Fruit fly (Drosophila melanogaster) S2 (cell line): ENCODE measurements around the gene CG10470.

ENCODE experiments used
- CG8478 ChIP-seq: fragments of >200 bp; optimal IDR thresholded peaks from 2 replicates; lab custom pipeline; 2018
- CTCF ChIP-seq, 2 experiments: fragments of >200 bp; optimal IDR thresholded peaks; 2 replicates each; lab custom pipeline; 2018

The CG10470 gene

dm6 chr2L:19079742-19080141, 30.9 kb downstream of the CG10470 start:
- TF ChIP-seq CG8478 (lab: Kevin White, UChicago) (no peak), CTCF (optimal IDR thresholded peaks at IDR 0.05; lab: Kevin White, UChicago) (no peak)

- TF ChIP-seq CG8478 (lab: Kevin White, UChicago) (no peak), CTCF (optimal IDR thresholded peaks at IDR 0.05; lab: Kevin White, UChicago) (no peak)
Measured at dm6 chr2L:19083320-19083764, 34.5 kb downstream of the CG10470 start.

dm6 chr2L:19088895-19089294, 40.0 kb downstream of the CG10470 start:
- no peak for TF ChIP-seq CG8478 (lab: Kevin White, UChicago)
- TF ChIP-seq CTCF (optimal IDR thresholded peaks at IDR 0.05; lab: Kevin White, UChicago), result no peak

- TF ChIP-seq CG8478 (lab: Kevin White, UChicago), result no peak
- TF ChIP-seq CTCF (optimal IDR thresholded peaks at IDR 0.05; lab: Kevin White, UChicago), result no peak
Measured at dm6 chr2L:19089385-19089784, 40.5 kb downstream of the CG10470 start.

- TF ChIP-seq CG8478 (lab: Kevin White, UChicago) (no peak), CTCF (optimal IDR thresholded peaks at IDR 0.05; lab: Kevin White, UChicago) (no peak)
Measured at dm6 chr2L:19093868-19094267, 45.0 kb downstream of the CG10470 start.

dm6 chr2L:19096361-19096760, 47.5 kb downstream of the CG10470 start:
- no peak for TF ChIP-seq CTCF (optimal IDR thresholded peaks at IDR 0.05; lab: Kevin White, UChicago)
- no peak for TF ChIP-seq CG8478 (lab: Kevin White, UChicago)

- TF ChIP-seq CG8478 (lab: Kevin White, UChicago) (no peak), CTCF (optimal IDR thresholded peaks at IDR 0.05; lab: Kevin White, UChicago) (no peak)
Measured at dm6 chr2L:19097374-19097773, 48.5 kb downstream of the CG10470 start.

dm6 chr2L:19098668-19099067, 49.8 kb downstream of the CG10470 start:
- no peak for TF ChIP-seq CTCF (optimal IDR thresholded peaks at IDR 0.05; lab: Kevin White, UChicago)
- no peak for TF ChIP-seq CG8478 (lab: Kevin White, UChicago)
